Fruit fly (Drosophila melanogaster) whole organism, prepupa: ENCODE measurements around the gene Myt1.

Experiments
- CG15336 ChIP-seq: fragments of 200-800 bp; sonication (Bioruptor generic); IDR thresholded peaks from 2 replicates; pipeline ENCODE4 v1.3.6; 2022; ENCODE audit warnings: missing biosample characterization, missing genetic modification characterization
- CG6854 ChIP-seq: fragments of 200-800 bp; sonication (Bioruptor generic); optimal IDR thresholded peaks from 2 replicates; lab custom pipeline; 2017; ENCODE audit warnings: missing biosample characterization, mild to moderate bottlenecking, missing genetic modification characterization
- Ets21C ChIP-seq: fragments of 200-800 bp; sonication (Bioruptor generic); optimal IDR thresholded peaks from 3 replicates; lab custom pipeline; 2016; ENCODE audit warnings: missing biosample characterization, missing genetic modification characterization
- Hr38 ChIP-seq: sonication (Bioruptor generic); optimal IDR thresholded peaks from 2 replicates; lab custom pipeline; 2016; ENCODE audit warnings: missing biosample characterization, missing genetic modification characterization
- Lpt ChIP-seq: fragments of 200-800 bp; sonication (Bioruptor generic); optimal IDR thresholded peaks from 3 replicates; lab custom pipeline; 2016; ENCODE audit warnings: missing biosample characterization, missing genetic modification characterization
- OdsH ChIP-seq: fragments of 200-800 bp; sonication (Bioruptor generic); optimal IDR thresholded peaks from 3 replicates; lab custom pipeline; 2016; ENCODE audit warnings: missing biosample characterization, missing genetic modification characterization
- acj6 ChIP-seq: fragments of 200-800 bp; sonication (Bioruptor generic); optimal IDR thresholded peaks from 3 replicates; lab custom pipeline; 2016; ENCODE audit warnings: missing biosample characterization, missing genetic modification characterization
- spab ChIP-seq: fragments of 200-800 bp; sonication (Bioruptor generic); optimal IDR thresholded peaks from 2 replicates; lab custom pipeline; 2017; ENCODE audit warnings: missing biosample characterization, mild to moderate bottlenecking, missing genetic modification characterization, missing genetic modification reagents

- TF ChIP-seq spab (GFP tag; lab: Kevin White, UChicago): no peak
- no peak for TF ChIP-seq Hr38 (GFP tag; lab: Kevin White, UChicago)
- TF ChIP-seq OdsH (GFP tag; lab: Kevin White, UChicago): no peak
- TF ChIP-seq CG15336 (GFP tag; lab: Robert Waterston, UW): no peak
- no peak for TF ChIP-seq Lpt (GFP tag; lab: Kevin White, UChicago)
- TF ChIP-seq Ets21C (GFP tag; lab: Kevin White, UChicago): no peak
- no peak for TF ChIP-seq acj6
- no peak for TF ChIP-seq CG6854 (GFP tag; lab: Kevin White, UChicago)
Measured at dm6 chr3L:5764922-5765843, 14.2 kb downstream of the Myt1 start, which contains the start of gene CG10576.
